Worm (Caenorhabditis elegans) whole organism, L2 larva: ENCODE measurements around the gene nstp-1.

Experiments
- C34F6.9 ChIP-seq: fragments of 150-350 bp; optimal IDR thresholded peaks from 2 replicates; lab custom pipeline; 2014; ENCODE audit warnings: missing biosample characterization, missing genetic modification characterization
- F13H6.1 ChIP-seq: sonication (generic microtip); optimal IDR thresholded peaks from 2 replicates; lab custom pipeline; 2016; ENCODE audit warnings: missing genetic modification characterization, missing compliant biosample characterization
- R02D3.7 ChIP-seq: fragments of 150-350 bp; optimal IDR thresholded peaks from 2 replicates; lab custom pipeline; 2014; ENCODE audit warnings: missing biosample characterization, missing genetic modification characterization
- ZK546.5 ChIP-seq: sonication (generic microtip); optimal IDR thresholded peaks from 2 replicates; lab custom pipeline; 2017; ENCODE audit warnings: missing biosample characterization, missing genetic modification characterization
- aly-2 ChIP-seq: fragments of 150-350 bp; optimal IDR thresholded peaks from 2 replicates; lab custom pipeline; 2014; ENCODE audit warnings: missing biosample characterization, missing genetic modification characterization
- ama-1 ChIP-seq: fragments of 150-350 bp; optimal IDR thresholded peaks from 2 replicates; lab custom pipeline; 2018; ENCODE audit warnings: inconsistent platforms
- blmp-1 ChIP-seq: sonication (generic microtip); optimal IDR thresholded peaks from 2 replicates; lab custom pipeline; 2017; ENCODE audit warnings: missing genetic modification characterization, mild to moderate bottlenecking, missing compliant biosample characterization, antibody characterized with exemption, moderate library complexity; ENCODE audit not compliant: insufficient read depth
- ceh-16 ChIP-seq: fragments of 150-350 bp; optimal IDR thresholded peaks from 2 replicates; lab custom pipeline; 2014; ENCODE audit warnings: missing biosample characterization, missing genetic modification characterization
- ceh-82 ChIP-seq: fragments of 150-350 bp; optimal IDR thresholded peaks from 2 replicates; lab custom pipeline; 2014; ENCODE audit warnings: missing biosample characterization, missing genetic modification characterization
- crh-2 ChIP-seq: sonication (generic microtip); optimal IDR thresholded peaks from 2 replicates; lab custom pipeline; 2017; ENCODE audit warnings: missing biosample characterization, missing genetic modification characterization
- egl-27 ChIP-seq: sonication (generic microtip); optimal IDR thresholded peaks from 3 replicates; lab custom pipeline; 2017; ENCODE audit warnings: missing biosample characterization, missing genetic modification reagents, missing genetic modification characterization
- elt-3 ChIP-seq: sonication (generic microtip); optimal IDR thresholded peaks from 2 replicates; lab custom pipeline; 2017; ENCODE audit warnings: missing biosample characterization, missing genetic modification characterization
- fos-1 ChIP-seq: fragments of 150-350 bp; optimal IDR thresholded peaks from 2 replicates; lab custom pipeline; 2014; ENCODE audit warnings: missing biosample characterization, missing genetic modification characterization
- gmeb-1 ChIP-seq: fragments of 150-350 bp; optimal IDR thresholded peaks from 2 replicates; lab custom pipeline; 2014; ENCODE audit warnings: missing biosample characterization, missing genetic modification characterization
- lin-39 ChIP-seq: fragments of 150-350 bp; optimal IDR thresholded peaks from 2 replicates; lab custom pipeline; 2014; ENCODE audit warnings: missing biosample characterization, missing genetic modification reagents, missing genetic modification characterization
- lsy-2 ChIP-seq, 2 experiments: fragments of 150-350 bp in 1 of 2; sonication (generic microtip) in 1 of 2; optimal IDR thresholded peaks; 2 replicates each; lab custom pipeline; 2014 to 2017; ENCODE audit warnings: missing biosample characterization in 2 of 2, missing genetic modification characterization in 2 of 2
- mab-5 ChIP-seq: fragments of 150-350 bp; optimal IDR thresholded peaks from 2 replicates; lab custom pipeline; 2014; ENCODE audit warnings: missing biosample characterization, missing genetic modification characterization
- mbf-1 ChIP-seq: sonication (generic microtip); optimal IDR thresholded peaks from 2 replicates; lab custom pipeline; 2017; ENCODE audit warnings: missing biosample characterization, missing genetic modification characterization
- mdl-1 ChIP-seq, 2 experiments: fragments of 150-350 bp in 1 of 2; sonication (generic microtip) in 1 of 2; optimal IDR thresholded peaks; 2 replicates each; lab custom pipeline; 2017; ENCODE audit warnings: missing biosample characterization in 2 of 2, missing genetic modification characterization in 2 of 2
- nhr-12 ChIP-seq: fragments of 150-350 bp; optimal IDR thresholded peaks from 2 replicates; lab custom pipeline; 2014; ENCODE audit warnings: missing biosample characterization, missing genetic modification characterization
- nhr-129 ChIP-seq: fragments of 150-350 bp; optimal IDR thresholded peaks from 2 replicates; lab custom pipeline; 2014; ENCODE audit warnings: missing biosample characterization, missing genetic modification characterization
- nhr-21 ChIP-seq: fragments of 150-350 bp; optimal IDR thresholded peaks from 2 replicates; lab custom pipeline; 2014; ENCODE audit warnings: missing biosample characterization, missing genetic modification characterization
- nhr-23 ChIP-seq: fragments of 150-350 bp; optimal IDR thresholded peaks from 2 replicates; lab custom pipeline; 2014; ENCODE audit warnings: missing biosample characterization, missing genetic modification reagents, missing genetic modification characterization
- nhr-237 ChIP-seq: fragments of 150-350 bp; optimal IDR thresholded peaks from 2 replicates; lab custom pipeline; 2014; ENCODE audit warnings: missing biosample characterization, missing genetic modification characterization
- nhr-25 ChIP-seq: fragments of 150-350 bp; sonication (generic microtip); optimal IDR thresholded peaks from 3 replicates; lab custom pipeline; 2014; ENCODE audit warnings: missing biosample characterization, missing genetic modification characterization
- nhr-6 ChIP-seq: fragments of 150-350 bp; optimal IDR thresholded peaks from 2 replicates; lab custom pipeline; 2014; ENCODE audit warnings: missing biosample characterization, missing genetic modification characterization
- nhr-77 ChIP-seq: fragments of 150-350 bp; optimal IDR thresholded peaks from 2 replicates; lab custom pipeline; 2014; ENCODE audit warnings: missing biosample characterization, missing genetic modification characterization
- sem-4 ChIP-seq: fragments of 150-350 bp; optimal IDR thresholded peaks from 2 replicates; lab custom pipeline; 2014; ENCODE audit warnings: missing biosample characterization, missing genetic modification reagents, missing genetic modification characterization
- skn-1 ChIP-seq: sonication (generic microtip); optimal IDR thresholded peaks from 2 replicates; lab custom pipeline; 2017; ENCODE audit warnings: missing biosample characterization, missing genetic modification characterization
- sma-3 ChIP-seq: sonication (generic microtip); optimal IDR thresholded peaks from 2 replicates; lab custom pipeline; 2016; ENCODE audit warnings: missing genetic modification reagents, missing genetic modification characterization, missing compliant biosample characterization
- sma-9 ChIP-seq, 2 experiments: fragments of 150-350 bp in 1 of 2; sonication (generic microtip) in 1 of 2; optimal IDR thresholded peaks; 2 replicates each; lab custom pipeline; 2014 to 2016; ENCODE audit warnings: missing genetic modification characterization in 2 of 2, mild to moderate bottlenecking in 1 of 2, missing biosample characterization in 1 of 2, missing compliant biosample characterization in 1 of 2, missing genetic modification reagents in 1 of 2, moderate library complexity in 1 of 2
- snpc-4 ChIP-seq: fragments of 150-350 bp; optimal IDR thresholded peaks from 2 replicates; lab custom pipeline; 2014; ENCODE audit warnings: missing biosample characterization, missing genetic modification characterization
- unc-39 ChIP-seq: fragments of 150-350 bp; optimal IDR thresholded peaks from 2 replicates; lab custom pipeline; 2014; ENCODE audit warnings: missing biosample characterization, missing genetic modification characterization
- unc-62 ChIP-seq: fragments of 150-350 bp; optimal IDR thresholded peaks from 2 replicates; lab custom pipeline; 2014; ENCODE audit warnings: missing biosample characterization, missing genetic modification reagents, missing genetic modification characterization
- zag-1 ChIP-seq: fragments of 150-350 bp; optimal IDR thresholded peaks from 2 replicates; lab custom pipeline; 2014; ENCODE audit warnings: missing biosample characterization, missing genetic modification characterization
- ztf-4 ChIP-seq: fragments of 150-350 bp; optimal IDR thresholded peaks from 2 replicates; lab custom pipeline; 2014; ENCODE audit warnings: missing biosample characterization, missing genetic modification characterization

The nstp-1 gene

ce11 chrIV:8979695-8980094 lies 5.0 kb upstream of the nstp-1 start, which contains the start of gene col-119:
col-119 (minus strand) TSS chrIV:8979795.
- TF ChIP-seq snpc-4 (no peak), gmeb-1 (no peak), ceh-16 (tag; lab: Kevin White, UChicago) (no peak), nhr-129 (tag; lab: Kevin White, UChicago) (no peak), mab-5 (tag; lab: Kevin White, UChicago) (no peak), nhr-6 (tag; lab: Kevin White, UChicago) (no peak), unc-39 (tag; lab: Kevin White, UChicago) (no peak), aly-2 (tag; lab: Kevin White, UChicago) (no peak), nhr-23 (no peak), ZK546.5 (tag; lab: Kevin White, UChicago) (no peak), mbf-1 (tag; lab: Kevin White, UChicago) (no peak), zag-1 (tag; lab: Kevin White, UChicago) (no peak), nhr-21 (no peak), elt-3 (no peak)

ce11 chrIV:8986761-8987316 lies 2.2 kb downstream of the nstp-1 start, which contains the start of gene bre-1:
bre-1 (plus strand) TSS chrIV:8987266.
- TF ChIP-seq ztf-4 (tag; lab: Kevin White, UChicago): no peak
- no peak for TF ChIP-seq R02D3.7 (tag; lab: Kevin White, UChicago)
- peak; percentile 30 for TF ChIP-seq fos-1 (tag; lab: Kevin White, UChicago)
- no peak for TF ChIP-seq nhr-23
- peak; percentile 24 for TF ChIP-seq sma-9 (GFP tag; optimal IDR thresholded peaks at IDR 0.05; lab: Kevin White, UChicago)
- TF ChIP-seq sma-9 (tag; optimal IDR thresholded peaks at IDR 0.05; lab: Kevin White, UChicago): no peak
- TF ChIP-seq C34F6.9 (tag; lab: Kevin White, UChicago): peak; percentile 34
- TF ChIP-seq crh-2 (tag; lab: Kevin White, UChicago): peak; percentile 69

ce11 chrIV:8992786-8993185 lies 8.1 kb downstream of the nstp-1 start, which contains the start of gene mltn-12:
mltn-12 (plus strand) TSS chrIV:8993086.
- no peak for TF ChIP-seq nhr-12 (tag; lab: Kevin White, UChicago)
- no peak for TF ChIP-seq gmeb-1
- no peak for TF ChIP-seq sma-3
- no peak for TF ChIP-seq ceh-16 (tag; lab: Kevin White, UChicago)
- no peak for TF ChIP-seq nhr-77 (tag; lab: Kevin White, UChicago)
- no peak for TF ChIP-seq ceh-82
- TF ChIP-seq unc-62 (GFP tag; lab: Kevin White, UChicago): no peak
- no peak for TF ChIP-seq ama-1 (lab: Kevin White, UChicago)
- no peak for TF ChIP-seq skn-1 (tag; lab: Kevin White, UChicago)
- no peak for TF ChIP-seq crh-2 (tag; lab: Kevin White, UChicago)
- TF ChIP-seq sma-9 (GFP tag; optimal IDR thresholded peaks at IDR 0.05; lab: Kevin White, UChicago): no peak
- no peak for TF ChIP-seq sma-9 (tag; optimal IDR thresholded peaks at IDR 0.05; lab: Kevin White, UChicago)
- no peak for TF ChIP-seq elt-3
- no peak for TF ChIP-seq sem-4 (tag; lab: Kevin White, UChicago)
- no peak for TF ChIP-seq mbf-1 (tag; lab: Kevin White, UChicago)
- TF ChIP-seq F13H6.1 (tag; lab: Kevin White, UChicago): no peak
- no peak for TF ChIP-seq egl-27 (tag; lab: Kevin White, UChicago)
- no peak for TF ChIP-seq aly-2 (tag; lab: Kevin White, UChicago)
- TF ChIP-seq snpc-4: no peak

ce11 chrIV:8994487-8994886 lies 9.8 kb downstream of the nstp-1 start:
- TF ChIP-seq lin-39 (tag; lab: Kevin White, UChicago) (no peak), sem-4 (tag; lab: Kevin White, UChicago) (no peak), mdl-1 (tag; optimal IDR thresholded peaks at IDR 0.05; lab: Kevin White, UChicago) (no peak), nhr-25 (tag; lab: Kevin White, UChicago) (no peak), sma-3 (no peak), snpc-4 (no peak), ceh-16 (tag; lab: Kevin White, UChicago) (no peak), blmp-1 (tag; lab: Kevin White, UChicago) (no peak), nhr-77 (tag; lab: Kevin White, UChicago) (no peak), lsy-2 (tag; optimal IDR thresholded peaks at IDR 0.05; lab: Kevin White, UChicago) (no peak), nhr-237 (tag; lab: Kevin White, UChicago) (no peak)
- TF ChIP-seq, all 48 proteins: peak for 0
